Worm (Caenorhabditis elegans) whole organism, L2 larva: ENCODE measurements around the gene C10G8.3.

ENCODE experiments used
- ama-1 ChIP-seq: fragments of 150-350 bp; optimal IDR thresholded peaks from 2 replicates; lab custom pipeline; 2018; ENCODE audit warnings: inconsistent platforms
- elt-1 ChIP-seq: fragments of 150-350 bp; optimal IDR thresholded peaks from 2 replicates; lab custom pipeline; 2014; ENCODE audit warnings: missing biosample characterization, missing genetic modification characterization
- fos-1 ChIP-seq: fragments of 150-350 bp; optimal IDR thresholded peaks from 2 replicates; lab custom pipeline; 2014; ENCODE audit warnings: missing biosample characterization, missing genetic modification characterization
- gmeb-1 ChIP-seq: fragments of 150-350 bp; optimal IDR thresholded peaks from 2 replicates; lab custom pipeline; 2014; ENCODE audit warnings: missing biosample characterization, missing genetic modification characterization
- nhr-11 ChIP-seq: fragments of 150-350 bp; optimal IDR thresholded peaks from 2 replicates; lab custom pipeline; 2014; ENCODE audit warnings: missing biosample characterization, missing genetic modification characterization
- nhr-237 ChIP-seq: fragments of 150-350 bp; optimal IDR thresholded peaks from 2 replicates; lab custom pipeline; 2014; ENCODE audit warnings: missing biosample characterization, missing genetic modification characterization
- nhr-25 ChIP-seq: fragments of 150-350 bp; sonication (generic microtip); optimal IDR thresholded peaks from 3 replicates; lab custom pipeline; 2014; ENCODE audit warnings: missing biosample characterization, missing genetic modification characterization
- skn-1 ChIP-seq: sonication (generic microtip); optimal IDR thresholded peaks from 2 replicates; lab custom pipeline; 2017; ENCODE audit warnings: missing biosample characterization, missing genetic modification characterization
- snpc-4 ChIP-seq: fragments of 150-350 bp; optimal IDR thresholded peaks from 2 replicates; lab custom pipeline; 2014; ENCODE audit warnings: missing biosample characterization, missing genetic modification characterization
- unc-55 ChIP-seq: fragments of 150-350 bp; sonication (generic microtip); optimal IDR thresholded peaks from 3 replicates; lab custom pipeline; 2014; ENCODE audit warnings: missing biosample characterization, missing genetic modification reagents, missing genetic modification characterization
- unc-62 ChIP-seq: fragments of 150-350 bp; optimal IDR thresholded peaks from 2 replicates; lab custom pipeline; 2014; ENCODE audit warnings: missing biosample characterization, missing genetic modification reagents, missing genetic modification characterization

DNA sequence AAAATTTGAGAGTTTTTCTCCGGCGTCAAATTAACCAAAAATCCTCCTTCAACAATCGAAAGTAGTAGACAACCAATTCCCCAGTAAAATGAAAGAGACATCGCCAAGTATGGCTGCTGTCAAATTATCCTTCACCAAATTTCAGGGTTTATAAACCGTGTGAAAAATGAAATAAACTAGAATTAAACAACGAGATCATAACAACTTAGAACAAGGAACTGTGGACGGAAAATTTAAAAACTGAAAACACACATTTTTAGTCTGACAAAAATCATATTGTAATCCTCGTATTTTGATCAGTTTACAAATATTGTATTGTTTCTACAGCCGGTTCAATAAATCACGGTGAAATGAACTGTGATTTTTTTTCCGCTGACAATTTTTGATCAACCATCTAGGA, 49.6 kb upstream of the C10G8.3 start, which contains the start of gene cest-30:
- TF ChIP-seq fos-1 (tag; lab: Kevin White, UChicago) (no peak), unc-55 (GFP tag; lab: Kevin White, UChicago) (no peak), unc-62 (no peak), nhr-25 (tag; lab: Kevin White, UChicago) (no peak), nhr-11 (tag; lab: Kevin White, UChicago) (no peak), elt-1 (tag; lab: Kevin White, UChicago) (no peak), ama-1 (lab: Kevin White, UChicago) (no peak), skn-1 (tag; lab: Kevin White, UChicago) (no peak), snpc-4 (tag; lab: Kevin White, UChicago) (no peak), nhr-237 (tag; lab: Kevin White, UChicago) (no peak), gmeb-1 (tag; lab: Kevin White, UChicago) (no peak)
